Worm (Caenorhabditis elegans): ENCODE results near the gene spon-1.

DNA sequence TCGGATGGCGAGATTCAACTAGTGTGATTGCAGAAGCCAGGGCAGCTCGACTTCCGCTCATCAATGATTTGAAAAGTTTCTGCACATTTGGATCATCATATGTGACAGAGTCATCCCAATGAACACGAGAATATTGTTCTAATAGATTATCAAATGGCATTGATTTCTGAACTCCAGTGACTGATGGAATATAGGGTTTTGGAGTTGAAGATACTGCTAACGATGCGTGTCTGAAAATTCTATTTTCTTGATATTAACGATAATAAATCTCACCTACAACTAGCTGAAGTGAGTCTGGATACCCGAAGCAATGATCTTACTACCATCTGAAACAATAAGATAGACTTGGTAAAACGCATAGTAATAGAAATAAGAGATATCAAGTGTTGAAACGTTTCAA lies 15.5 kb upstream of the spon-1 start, which contains the start of gene mmaa-1:
- TF ChIP-seq mdl-1 (tag; optimal IDR thresholded peaks at IDR 0.05) (no peak), ztf-4 (tag; optimal IDR thresholded peaks at IDR 0.05) (no peak), nhr-11 (tag; optimal IDR thresholded peaks at IDR 0.05) (no peak), alr-1 (tag; optimal IDR thresholded peaks at IDR 0.05) (no peak), nhr-237 (tag; optimal IDR thresholded peaks at IDR 0.05) (no peak), ama-1 (optimal IDR thresholded peaks at IDR 0.05) (no peak), ztf-11 (tag; optimal IDR thresholded peaks at IDR 0.05) (no peak), nhr-12 (tag; optimal IDR thresholded peaks at IDR 0.05) (no peak), aly-2 (tag; optimal IDR thresholded peaks at IDR 0.05) (no peak), ZK546.5 (tag; optimal IDR thresholded peaks at IDR 0.05) (no peak), mbf-1 (tag; optimal IDR thresholded peaks at IDR 0.05) (no peak), sma-9 (GFP tag; optimal IDR thresholded peaks at IDR 0.05) (peak; percentile 0), sma-9 (tag; optimal IDR thresholded peaks at IDR 0.05) (no peak), lin-39 (tag; optimal IDR thresholded peaks at IDR 0.05) (no peak)
